Fruit fly (Drosophila melanogaster) whole organism, wandering third instar larva: ENCODE measurements around the gene LManI.
A peak's percentile ranks its signal among the peaks of the same experiment; 100 is the strongest.

Source experiments
- Abd-B ChIP-seq: fragments of >200 bp; optimal IDR thresholded peaks from 2 replicates; lab custom pipeline; 2017; ENCODE audit warnings: missing biosample characterization, missing genetic modification characterization
- CG32264 ChIP-seq: fragments of 200-800 bp; sonication (Bioruptor generic); optimal IDR thresholded peaks from 2 replicates; lab custom pipeline; 2016; ENCODE audit warnings: missing biosample characterization, missing genetic modification characterization
- CG9705 ChIP-seq: fragments of 200-800 bp; sonication (Bioruptor generic); optimal IDR thresholded peaks from 2 replicates; lab custom pipeline; 2018; ENCODE audit warnings: missing biosample characterization, mild to moderate bottlenecking, missing genetic modification characterization
- CrebA ChIP-seq: fragments of 200-800 bp; sonication (Bioruptor generic); optimal IDR thresholded peaks from 2 replicates; lab custom pipeline; 2016; ENCODE audit warnings: missing biosample characterization, mild to moderate bottlenecking, missing genetic modification characterization, borderline replicate concordance
- Dfd ChIP-seq: fragments of >200 bp; optimal IDR thresholded peaks from 2 replicates; lab custom pipeline; 2017; ENCODE audit warnings: missing biosample characterization, missing genetic modification characterization
- Dif ChIP-seq: fragments of 200-275, 200-300 bp; sonication (Bioruptor generic); optimal IDR thresholded peaks from 2 replicates; lab custom pipeline; 2018; ENCODE audit warnings: missing biosample characterization, missing genetic modification characterization; ENCODE audit not compliant: partially characterized antibody
- GATAd ChIP-seq: sonication (Bioruptor generic); optimal IDR thresholded peaks from 2 replicates; lab custom pipeline; 2016; ENCODE audit warnings: missing biosample characterization, missing genetic modification characterization
- HLH106 ChIP-seq: fragments of 200-800 bp; optimal IDR thresholded peaks from 3 replicates; lab custom pipeline; 2019; ENCODE audit warnings: missing biosample characterization, mild to moderate bottlenecking, missing genetic modification characterization, moderate library complexity
- Hnf4 ChIP-seq: fragments of 200-800 bp; sonication (Bioruptor generic); optimal IDR thresholded peaks from 2 replicates; lab custom pipeline; 2016; ENCODE audit warnings: missing biosample characterization, mild to moderate bottlenecking, missing genetic modification characterization
- Hr78 ChIP-seq: fragments of >200 bp; optimal IDR thresholded peaks from 2 replicates; lab custom pipeline; 2017; ENCODE audit warnings: missing biosample characterization, missing genetic modification characterization
- Hr83 ChIP-seq: fragments of 200-300 bp; sonication (Bioruptor generic); optimal IDR thresholded peaks from 2 replicates; lab custom pipeline; 2016; ENCODE audit warnings: missing biosample characterization, mild to moderate bottlenecking, missing genetic modification characterization, moderate library complexity; ENCODE audit not compliant: poor library complexity, severe bottlenecking
- Jra ChIP-seq: sonication (Bioruptor generic); optimal IDR thresholded peaks from 2 replicates; lab custom pipeline; 2016; ENCODE audit warnings: missing biosample characterization, missing genetic modification characterization
- Mio ChIP-seq: sonication (Bioruptor generic); optimal IDR thresholded peaks from 2 replicates; lab custom pipeline; 2016; ENCODE audit warnings: missing biosample characterization, missing genetic modification characterization
- Myc ChIP-seq: fragments of >200 bp; optimal IDR thresholded peaks from 2 replicates; lab custom pipeline; 2017
- N ChIP-seq: fragments of >200 bp; optimal IDR thresholded peaks from 2 replicates; lab custom pipeline; 2018; ENCODE audit warnings: missing biosample characterization, missing external identifiers, missing genetic modification characterization
- OdsH ChIP-seq: fragments of 200-800 bp; sonication (Bioruptor generic); optimal IDR thresholded peaks from 2 replicates; lab custom pipeline; 2016; ENCODE audit warnings: missing biosample characterization, mild to moderate bottlenecking, missing genetic modification characterization
- Rel ChIP-seq, 2 experiments: fragments of 200-800 bp; sonication (Bioruptor generic) in 1 of 2; optimal IDR thresholded peaks; 2 replicates in 1 of 2; 3 replicates in 1 of 2; lab custom pipeline; 2016 to 2019; ENCODE audit warnings: mild to moderate bottlenecking in 2 of 2, missing biosample characterization in 2 of 2, missing genetic modification characterization in 2 of 2, moderate library complexity in 1 of 2
- Sp1 ChIP-seq: fragments of 200-800 bp; sonication (Bioruptor generic); optimal IDR thresholded peaks from 3 replicates; lab custom pipeline; 2019; ENCODE audit warnings: missing biosample characterization, mild to moderate bottlenecking, missing genetic modification characterization, moderate library complexity
- Vsx2 ChIP-seq: fragments of 200-300, 225-300 bp; sonication (Bioruptor generic); optimal IDR thresholded peaks from 2 replicates; lab custom pipeline; 2018; ENCODE audit warnings: missing biosample characterization, missing genetic modification characterization; ENCODE audit not compliant: partially characterized antibody
- br ChIP-seq: fragments of 200-800 bp; sonication (Bioruptor generic); optimal IDR thresholded peaks from 2 replicates; lab custom pipeline; 2016; ENCODE audit warnings: missing biosample characterization, missing genetic modification characterization
- brk ChIP-seq: fragments of 200-800 bp; sonication (Bioruptor generic); optimal IDR thresholded peaks from 2 replicates; lab custom pipeline; 2016; ENCODE audit warnings: missing biosample characterization, mild to moderate bottlenecking, missing genetic modification characterization
- dl ChIP-seq, 2 experiments: fragments of 175-275, 200-275 bp in 1 of 2; fragments of 200-275 bp in 1 of 2; sonication (Bioruptor generic); optimal IDR thresholded peaks; lab custom pipeline; 2018; ENCODE audit warnings: mild to moderate bottlenecking in 2 of 2, missing biosample characterization in 2 of 2, missing genetic modification characterization in 2 of 2, moderate library complexity in 2 of 2; ENCODE audit not compliant: partially characterized antibody in 2 of 2, insufficient read depth in 1 of 2
- dmrt93B ChIP-seq: fragments of 200-800 bp; sonication (Bioruptor generic); optimal IDR thresholded peaks from 2 replicates; lab custom pipeline; 2018; ENCODE audit warnings: missing biosample characterization, mild to moderate bottlenecking, missing genetic modification characterization
- dsf ChIP-seq: sonication (Bioruptor generic); optimal IDR thresholded peaks from 2 replicates; lab custom pipeline; 2016; ENCODE audit warnings: missing biosample characterization, missing genetic modification characterization, borderline replicate concordance
- ey ChIP-seq: fragments of 200-800 bp; sonication (Bioruptor generic); optimal IDR thresholded peaks from 2 replicates; lab custom pipeline; 2016; ENCODE audit warnings: missing biosample characterization, missing genetic modification characterization
- foxo ChIP-seq, 2 experiments: fragments of 200-800 bp; sonication (Bioruptor generic); optimal IDR thresholded peaks; 2 replicates in 1 of 2; 3 replicates in 1 of 2; lab custom pipeline; 2016 to 2017; ENCODE audit warnings: missing biosample characterization in 2 of 2, missing genetic modification characterization in 2 of 2
- fru ChIP-seq: fragments of 200-800 bp; sonication (Bioruptor generic); optimal IDR thresholded peaks from 3 replicates; lab custom pipeline; 2016; ENCODE audit warnings: missing biosample characterization, mild to moderate bottlenecking, missing genetic modification characterization
- h ChIP-seq: fragments of 200-800 bp; sonication (Bioruptor generic); optimal IDR thresholded peaks from 3 replicates; lab custom pipeline; 2016; ENCODE audit warnings: missing biosample characterization, mild to moderate bottlenecking, missing genetic modification characterization
- jim ChIP-seq: fragments of 175-275, 200-325 bp; sonication (Bioruptor generic); optimal IDR thresholded peaks from 2 replicates; lab custom pipeline; 2016; ENCODE audit warnings: missing biosample characterization, mild to moderate bottlenecking, missing genetic modification characterization
- lola ChIP-seq: fragments of >200 bp; optimal IDR thresholded peaks from 2 replicates; lab custom pipeline; 2017; ENCODE audit warnings: missing biosample characterization, missing genetic modification characterization
- pan ChIP-seq: fragments of >200 bp; optimal IDR thresholded peaks from 2 replicates; lab custom pipeline; 2017
- psq ChIP-seq: fragments of 200-800 bp; sonication (Bioruptor generic); optimal IDR thresholded peaks from 3 replicates; lab custom pipeline; 2017; ENCODE audit warnings: missing biosample characterization, mild to moderate bottlenecking, missing genetic modification characterization, moderate library complexity
- rgr ChIP-seq: fragments of 200-800 bp; sonication (Bioruptor generic); optimal IDR thresholded peaks from 3 replicates; lab custom pipeline; 2016; ENCODE audit warnings: missing biosample characterization, mild to moderate bottlenecking, missing genetic modification characterization
- sage ChIP-seq: fragments of 200-800 bp; sonication (Bioruptor generic); optimal IDR thresholded peaks from 2 replicates; lab custom pipeline; 2016; ENCODE audit warnings: missing biosample characterization, mild to moderate bottlenecking, missing genetic modification characterization
- sv ChIP-seq: fragments of 200-800 bp; sonication (Bioruptor generic); optimal IDR thresholded peaks from 3 replicates; lab custom pipeline; 2016; ENCODE audit warnings: missing biosample characterization, missing genetic modification characterization
- tai ChIP-seq: sonication (Bioruptor generic); optimal IDR thresholded peaks from 2 replicates; lab custom pipeline; 2016; ENCODE audit warnings: missing biosample characterization, missing genetic modification characterization
- usp ChIP-seq: fragments of >200 bp; optimal IDR thresholded peaks from 2 replicates; lab custom pipeline; 2017; ENCODE audit warnings: missing biosample characterization, missing genetic modification characterization
- woc ChIP-seq: sonication (Bioruptor generic); optimal IDR thresholded peaks from 2 replicates; lab custom pipeline; 2016; ENCODE audit warnings: missing biosample characterization, mild to moderate bottlenecking, missing genetic modification characterization

Gene LManI

dm6 chr2L:10413251-10414127 lies 43.6 kb downstream of the LManI start, which contains the start of the genes CG5355 and Klp31E (continued):
- TF ChIP-seq Jra (GFP tag; lab: Kevin White, UChicago) (no peak), Myc (lab: Kevin White, UChicago) (no peak), Hr83 (GFP tag; lab: Kevin White, UChicago) (peak; percentile 49), CG32264 (GFP tag; lab: Kevin White, UChicago) (peak; percentile 28)

- TF ChIP-seq HLH106 (tag; lab: Kevin White, UChicago) (peak; percentile 68), Jra (GFP tag; lab: Kevin White, UChicago) (peak; percentile 38), Hr78 (no peak), N (peak; percentile 53), h (GFP tag; lab: Kevin White, UChicago) (no peak), ey (GFP tag; lab: Kevin White, UChicago) (peak; percentile 37), jim (GFP tag; lab: Kevin White, UChicago) (no peak), fru (GFP tag; lab: Kevin White, UChicago) (no peak), br (no peak), GATAd (no peak), pan (no peak), brk (GFP tag; lab: Kevin White, UChicago) (peak; percentile 22), foxo (GFP tag; optimal IDR thresholded peaks at IDR 0.05; lab: Kevin White, UChicago) (peak in 1 of 2 experiments; percentile 2), usp (no peak), Hr83 (GFP tag; lab: Kevin White, UChicago) (peak; percentile 86), CG9705 (GFP tag; lab: Kevin White, UChicago) (peak; percentile 81), tai (GFP tag; lab: Kevin White, UChicago) (peak; percentile 66), Myc (lab: Kevin White, UChicago) (peak; percentile 70), Mio (GFP tag; lab: Kevin White, UChicago) (peak; percentile 24), dmrt93B (GFP tag; lab: Kevin White, UChicago) (no peak), Sp1 (GFP tag; lab: Kevin White, UChicago) (peak; percentile 79), sage (peak; percentile 39), Vsx2 (GFP tag; lab: Kevin White, UChicago) (no peak), CG32264 (GFP tag; lab: Kevin White, UChicago) (peak; percentile 55), Rel (GFP tag; optimal IDR thresholded peaks at IDR 0.05; lab: Kevin White, UChicago) (no peak), Rel (tag; optimal IDR thresholded peaks at IDR 0.05; lab: Kevin White, UChicago) (no peak), Dfd (no peak), Abd-B (GFP tag; lab: Kevin White, UChicago) (no peak), dsf (peak; percentile 26), woc (GFP tag; lab: Kevin White, UChicago) (peak; percentile 84), sv (GFP tag; lab: Kevin White, UChicago) (no peak), lola (GFP tag; lab: Kevin White, UChicago) (no peak), rgr (GFP tag; lab: Kevin White, UChicago) (peak; percentile 83), Hnf4 (GFP tag; lab: Kevin White, UChicago) (peak; percentile 64), psq (GFP tag; lab: Kevin White, UChicago) (peak; percentile 38), dl (GFP tag; optimal IDR thresholded peaks at IDR 0.05; lab: Kevin White, UChicago; ENCODE audit: insufficient read depth in 1 of 2, partially characterized antibody in 2 of 2) (no peak), CrebA (GFP tag; lab: Kevin White, UChicago) (no peak), Dif (GFP tag; lab: Kevin White, UChicago) (peak; percentile 39), OdsH (GFP tag; lab: Kevin White, UChicago) (peak; percentile 62)
These were observed 48.9 kb downstream of the LManI start, which contains the start of the genes Ip259 and RpS27A for dm6 chr2L:10408122-10408576. TSS of gene Ip259 (plus strand) at chr2L:10408352. TSS of gene RpS27A (plus strand) at chr2L:10408352.
